Worm (Caenorhabditis elegans) whole organism, late embryonic: Measurements from ENCODE around the gene msp-81.

Source experiments
- ama-1 ChIP-seq: fragments of 150-350 bp; optimal IDR thresholded peaks from 2 replicates; lab custom pipeline; 2014
- ceh-48 ChIP-seq: sonication (generic microtip); optimal IDR thresholded peaks from 2 replicates; lab custom pipeline; 2016; ENCODE audit warnings: missing genetic modification characterization, inconsistent platforms, missing compliant biosample characterization
- fkh-10 ChIP-seq: fragments of 150-350 bp; optimal IDR thresholded peaks from 2 replicates; lab custom pipeline; 2014; ENCODE audit warnings: missing biosample characterization, missing genetic modification reagents, missing genetic modification characterization
- mec-3 ChIP-seq: sonication (generic microtip); optimal IDR thresholded peaks from 2 replicates; lab custom pipeline; 2016; ENCODE audit warnings: borderline replicate concordance, missing genetic modification characterization, missing compliant biosample characterization
- pax-1 ChIP-seq: fragments of 150-350 bp; optimal IDR thresholded peaks from 2 replicates; lab custom pipeline; 2014; ENCODE audit warnings: missing biosample characterization, missing genetic modification characterization
- pha-4 ChIP-seq: fragments of 150-350 bp; optimal IDR thresholded peaks from 2 replicates; lab custom pipeline; 2018; ENCODE audit warnings: missing biosample characterization, missing genetic modification reagents, missing genetic modification characterization
- pqm-1 ChIP-seq: sonication (generic microtip); optimal IDR thresholded peaks from 2 replicates; lab custom pipeline; 2016; ENCODE audit warnings: missing genetic modification characterization, missing compliant biosample characterization
- tbx-7 ChIP-seq: sonication (generic microtip); optimal IDR thresholded peaks from 2 replicates; lab custom pipeline; 2016; ENCODE audit warnings: missing genotype, missing genetic modification characterization, missing compliant biosample characterization

DNA sequence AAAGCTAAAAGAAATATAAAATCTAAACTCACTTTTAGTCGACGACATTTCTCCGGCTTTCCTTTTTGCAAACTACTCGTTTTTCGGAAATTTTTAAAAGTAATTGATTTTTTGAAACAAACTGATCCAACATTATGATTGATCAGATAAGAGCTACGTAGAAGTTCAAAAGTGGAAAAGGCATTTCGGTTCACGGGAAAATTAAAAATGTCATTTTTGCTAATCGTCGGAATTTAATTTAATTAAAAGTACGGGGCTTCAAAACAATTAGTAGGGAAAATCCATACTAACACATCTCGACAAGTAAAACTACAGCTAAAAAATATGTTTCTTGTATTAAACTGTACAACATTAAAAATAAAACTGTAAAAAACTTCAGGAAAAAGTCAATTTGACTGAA, 13.4 kb upstream of the msp-81 start, which contains the start of gene K07F5.8:
- TF ChIP-seq pha-4 (tag; lab: Kevin White, UChicago), result no peak
- no peak for TF ChIP-seq mec-3 (tag; lab: Kevin White, UChicago)
- no peak for TF ChIP-seq fkh-10 (GFP tag; lab: Kevin White, UChicago)
- TF ChIP-seq pqm-1, result no peak
- no peak for TF ChIP-seq pax-1 (tag; lab: Kevin White, UChicago)
- no peak for TF ChIP-seq ama-1 (lab: Kevin White, UChicago)
- no peak for TF ChIP-seq ceh-48 (tag; lab: Kevin White, UChicago)
- no peak for TF ChIP-seq tbx-7 (tag; lab: Kevin White, UChicago)
